Fruit fly (Drosophila melanogaster) whole organism, prepupa: ENCODE results near the gene CG31875.

ENCODE experiments used
- CG10631 ChIP-seq: fragments of 200-800 bp; sonication (Bioruptor generic); optimal IDR thresholded peaks from 2 replicates; lab custom pipeline; 2016; ENCODE audit warnings: missing biosample characterization, missing genetic modification characterization
- CG10669 ChIP-seq: fragments of 200-800 bp; sonication (Bioruptor generic); optimal IDR thresholded peaks from 3 replicates; lab custom pipeline; 2018; ENCODE audit warnings: missing biosample characterization, mild to moderate bottlenecking, missing genetic modification characterization, moderate library complexity
- CG11294 ChIP-seq: fragments of 200-800 bp; sonication (Bioruptor generic); IDR thresholded peaks from 2 replicates; pipeline ENCODE4 v1.3.6; 2022; ENCODE audit warnings: missing biosample characterization, missing genetic modification characterization
- CG11902 ChIP-seq: fragments of 200-800 bp; sonication (Bioruptor generic); optimal IDR thresholded peaks from 3 replicates; lab custom pipeline; 2016; ENCODE audit warnings: missing biosample characterization, missing genetic modification characterization
- CG15336 ChIP-seq: fragments of 200-800 bp; sonication (Bioruptor generic); IDR thresholded peaks from 2 replicates; pipeline ENCODE4 v1.3.6; 2022; ENCODE audit warnings: missing biosample characterization, missing genetic modification characterization
- CG1621 ChIP-seq: fragments of 200-800 bp; sonication (Bioruptor generic); optimal IDR thresholded peaks from 3 replicates; lab custom pipeline; 2018; ENCODE audit warnings: missing biosample characterization, mild to moderate bottlenecking, missing genetic modification characterization
- CG3032 ChIP-seq: fragments of 200-800 bp; optimal IDR thresholded peaks from 2 replicates; lab custom pipeline; 2019; ENCODE audit warnings: missing biosample characterization, mild to moderate bottlenecking, missing genetic modification characterization, moderate library complexity
- CG31627 ChIP-seq: fragments of 200-800 bp; sonication (Bioruptor generic); optimal IDR thresholded peaks from 3 replicates; lab custom pipeline; 2016; ENCODE audit warnings: missing biosample characterization, missing genetic modification characterization
- CG3919 ChIP-seq: fragments of 200-800 bp; sonication (Bioruptor generic); optimal IDR thresholded peaks from 3 replicates; lab custom pipeline; 2016; ENCODE audit warnings: missing biosample characterization, missing genetic modification characterization
- CG4318 ChIP-seq: fragments of 200-800 bp; sonication (Bioruptor generic); optimal IDR thresholded peaks from 3 replicates; lab custom pipeline; 2017; ENCODE audit warnings: missing biosample characterization, mild to moderate bottlenecking, missing genetic modification characterization
- CG6163 ChIP-seq: fragments of 200-800 bp; sonication (Bioruptor generic); IDR thresholded peaks from 3 replicates; pipeline ENCODE4 v1.3.6; 2022; ENCODE audit warnings: missing biosample characterization, missing genetic modification characterization
- CG6276 ChIP-seq: fragments of 200-800 bp; sonication (Bioruptor generic); optimal IDR thresholded peaks from 2 replicates; lab custom pipeline; 2017; ENCODE audit warnings: missing biosample characterization, mild to moderate bottlenecking, missing genetic modification characterization
- CG6792 ChIP-seq: fragments of 200-800 bp; sonication (Bioruptor generic); optimal IDR thresholded peaks from 3 replicates; lab custom pipeline; 2016; ENCODE audit warnings: missing biosample characterization, missing genetic modification characterization
- CG6854 ChIP-seq: fragments of 200-800 bp; sonication (Bioruptor generic); optimal IDR thresholded peaks from 2 replicates; lab custom pipeline; 2017; ENCODE audit warnings: missing biosample characterization, mild to moderate bottlenecking, missing genetic modification characterization
- CG8119 ChIP-seq: fragments of 200-800 bp; sonication (Bioruptor generic); IDR thresholded peaks from 3 replicates; pipeline ENCODE4 v1.3.6; 2022; ENCODE audit warnings: missing biosample characterization, missing genetic modification characterization
- CG8319 ChIP-seq: fragments of 200-800 bp; sonication (Bioruptor generic); optimal IDR thresholded peaks from 3 replicates; lab custom pipeline; 2016; ENCODE audit warnings: missing biosample characterization, missing genetic modification characterization
- CG8632 ChIP-seq: fragments of 200-800 bp; sonication (Bioruptor generic); optimal IDR thresholded peaks from 3 replicates; lab custom pipeline; 2016; ENCODE audit warnings: missing biosample characterization, missing genetic modification characterization
- CG9139 ChIP-seq: fragments of 200-800 bp; sonication (Bioruptor generic); optimal IDR thresholded peaks from 3 replicates; lab custom pipeline; 2017; ENCODE audit warnings: missing biosample characterization, mild to moderate bottlenecking, missing genetic modification characterization
- Eip93F ChIP-seq: fragments of 200-800 bp; sonication (Bioruptor generic); optimal IDR thresholded peaks from 2 replicates; lab custom pipeline; 2016; ENCODE audit warnings: missing biosample characterization, mild to moderate bottlenecking, missing genetic modification characterization
- Gug ChIP-seq: fragments of 200-800 bp; sonication (Bioruptor generic); IDR thresholded peaks from 2 replicates; pipeline ENCODE4 v1.3.6; 2022; ENCODE audit warnings: missing biosample characterization, missing genetic modification characterization
- Hr38 ChIP-seq: sonication (Bioruptor generic); optimal IDR thresholded peaks from 2 replicates; lab custom pipeline; 2016; ENCODE audit warnings: missing biosample characterization, missing genetic modification characterization
- Hr39 ChIP-seq: fragments of 200-800 bp; sonication (Bioruptor generic); optimal IDR thresholded peaks from 2 replicates; lab custom pipeline; 2016; ENCODE audit warnings: missing biosample characterization, missing genetic modification characterization
- Lpt ChIP-seq: fragments of 200-800 bp; sonication (Bioruptor generic); optimal IDR thresholded peaks from 3 replicates; lab custom pipeline; 2016; ENCODE audit warnings: missing biosample characterization, missing genetic modification characterization
- Met ChIP-seq: fragments of 200-800 bp; sonication (Bioruptor generic); optimal IDR thresholded peaks from 3 replicates; lab custom pipeline; 2016; ENCODE audit warnings: missing biosample characterization, missing genetic modification characterization
- Smox ChIP-seq: fragments of 200-800 bp; sonication (Bioruptor generic); optimal IDR thresholded peaks from 3 replicates; lab custom pipeline; 2016; ENCODE audit warnings: missing biosample characterization, missing genetic modification characterization
- Sox102F ChIP-seq: fragments of 200-800 bp; sonication (Bioruptor generic); optimal IDR thresholded peaks from 2 replicates; lab custom pipeline; 2016; ENCODE audit warnings: missing biosample characterization, mild to moderate bottlenecking, missing genetic modification characterization
- Sox14 ChIP-seq: fragments of 200-800 bp; sonication (Bioruptor generic); optimal IDR thresholded peaks from 3 replicates; lab custom pipeline; 2016; ENCODE audit warnings: missing biosample characterization, missing genetic modification characterization
- Sox15 ChIP-seq: fragments of 200-800 bp; sonication (Bioruptor generic); optimal IDR thresholded peaks from 3 replicates; lab custom pipeline; 2016; ENCODE audit warnings: missing biosample characterization, missing genetic modification characterization
- achi ChIP-seq: fragments of 200-800 bp; sonication (Bioruptor generic); optimal IDR thresholded peaks from 3 replicates; lab custom pipeline; 2016; ENCODE audit warnings: missing biosample characterization, missing genetic modification characterization
- acj6 ChIP-seq: fragments of 200-800 bp; sonication (Bioruptor generic); optimal IDR thresholded peaks from 3 replicates; lab custom pipeline; 2016; ENCODE audit warnings: missing biosample characterization, missing genetic modification characterization
- dsx ChIP-seq: fragments of 200-800 bp; optimal IDR thresholded peaks from 3 replicates; lab custom pipeline; 2019; ENCODE audit warnings: missing biosample characterization, mild to moderate bottlenecking, missing genetic modification characterization, moderate library complexity; ENCODE audit not compliant: poor library complexity, severe bottlenecking
- eg ChIP-seq: fragments of 200-800 bp; sonication (Bioruptor generic); IDR thresholded peaks from 3 replicates; pipeline ENCODE4 v1.3.6; 2022; ENCODE audit warnings: missing biosample characterization, missing genetic modification characterization
- esn ChIP-seq: fragments of 200-800 bp; sonication (Bioruptor generic); optimal IDR thresholded peaks from 2 replicates; lab custom pipeline; 2016; ENCODE audit warnings: missing biosample characterization, mild to moderate bottlenecking, missing genetic modification characterization, moderate library complexity
- fd85E ChIP-seq: fragments of 200-800 bp; sonication (Bioruptor generic); optimal IDR thresholded peaks from 3 replicates; lab custom pipeline; 2016; ENCODE audit warnings: missing biosample characterization, missing genetic modification characterization
- fkh ChIP-seq: fragments of 200-800 bp; sonication (Bioruptor generic); optimal IDR thresholded peaks from 3 replicates; lab custom pipeline; 2017; ENCODE audit warnings: missing biosample characterization, mild to moderate bottlenecking, missing genetic modification characterization, moderate library complexity
- net ChIP-seq: fragments of 200-800 bp; sonication (Bioruptor generic); optimal IDR thresholded peaks from 3 replicates; lab custom pipeline; 2016; ENCODE audit warnings: missing biosample characterization, missing genetic modification characterization
- salr ChIP-seq, 2 experiments: fragments of 200-800 bp; sonication (Bioruptor generic); optimal IDR thresholded peaks; 3 replicates each; lab custom pipeline; 2016 to 2018; ENCODE audit warnings: missing biosample characterization in 2 of 2, missing genetic modification characterization in 2 of 2, mild to moderate bottlenecking in 1 of 2
- spab ChIP-seq: fragments of 200-800 bp; sonication (Bioruptor generic); optimal IDR thresholded peaks from 2 replicates; lab custom pipeline; 2017; ENCODE audit warnings: missing biosample characterization, mild to moderate bottlenecking, missing genetic modification characterization, missing genetic modification reagents
- ss ChIP-seq, 2 experiments: fragments of 200-800 bp; sonication (Bioruptor generic); optimal IDR thresholded peaks; 2 replicates in 1 of 2; 3 replicates in 1 of 2; lab custom pipeline; 2017 to 2018; ENCODE audit warnings: mild to moderate bottlenecking in 2 of 2, missing biosample characterization in 2 of 2, missing genetic modification characterization in 2 of 2, moderate library complexity in 1 of 2
- topi ChIP-seq: fragments of 200-800 bp; sonication (Bioruptor generic); optimal IDR thresholded peaks from 3 replicates; lab custom pipeline; 2016; ENCODE audit warnings: missing biosample characterization, missing genetic modification characterization

Gene CG31875

dm6 chr2L:10033410-10033809 is 30.9 kb upstream of the CG31875 start (continued):
- TF ChIP-seq Sox15 (GFP tag; lab: Kevin White, UChicago) (no peak), Met (GFP tag; lab: Kevin White, UChicago) (no peak), topi (no peak), dsx (GFP tag; lab: Kevin White, UChicago) (no peak), spab (GFP tag; lab: Kevin White, UChicago) (no peak), CG6276 (no peak), CG10631 (no peak), CG10669 (GFP tag; lab: Kevin White, UChicago) (peak; percentile 13), CG3032 (tag; lab: Kevin White, UChicago) (no peak), net (peak; percentile 7), CG8632 (GFP tag; lab: Kevin White, UChicago) (no peak), Lpt (no peak), Sox14 (GFP tag; lab: Kevin White, UChicago) (peak; percentile 12), Sox102F (GFP tag; lab: Kevin White, UChicago) (no peak), CG4318 (peak; percentile 12), fd85E (GFP tag; lab: Kevin White, UChicago) (no peak), salr (GFP tag; optimal IDR thresholded peaks at IDR 0.05; lab: Kevin White, UChicago) (no peak)

- TF ChIP-seq ss (GFP tag; optimal IDR thresholded peaks at IDR 0.05; lab: Kevin White, UChicago): peak in 1 of 2 experiments; percentile 4
- peak; percentile 21 for TF ChIP-seq net
- peak; percentile 2 for TF ChIP-seq CG1621 (tag; lab: Kevin White, UChicago)
- no peak for TF ChIP-seq fkh (GFP tag; lab: Kevin White, UChicago)
- 0 out of 2 replicates have a peak, but pooled peaks have one; percentile 21 for TF ChIP-seq CG15336 (GFP tag; lab: Robert Waterston, UW)
- TF ChIP-seq Sox14 (GFP tag; lab: Kevin White, UChicago): no peak
- TF ChIP-seq CG6163: no peak
Measured at dm6 chr2L:10032415-10032814, 29.9 kb upstream of the CG31875 start, which contains the start of gene obst-B. obst-B (plus strand) TSS chr2L:10032690.

DNA sequence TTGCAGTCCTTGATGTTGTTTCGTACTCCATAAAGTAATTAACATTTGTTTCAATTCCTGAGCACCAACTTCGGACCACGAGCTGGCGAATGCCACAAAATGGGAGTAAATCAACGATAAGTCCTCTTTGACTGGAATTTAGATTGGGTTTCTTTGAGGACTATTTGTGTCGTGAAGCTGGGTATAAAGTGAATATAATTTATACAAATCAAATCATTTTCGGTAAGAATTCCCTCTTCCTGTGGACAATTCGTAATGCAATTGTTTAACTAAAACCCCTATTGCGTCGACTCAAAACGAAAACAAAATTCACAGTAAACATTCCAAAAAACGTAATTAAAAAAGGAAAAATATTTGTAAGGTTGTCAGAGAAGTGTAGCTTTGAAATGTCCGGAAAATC is 23.8 kb upstream of the CG31875 start, which contains the start of gene CG13127:
Gene CG13127 (plus strand): TSS at position 301 of the 400 bp plus-strand sequence.
- TF ChIP-seq Eip93F (no peak), Gug (no peak), CG31627 (GFP tag; lab: Kevin White, UChicago) (no peak), topi (no peak), Hr38 (GFP tag; lab: Kevin White, UChicago) (no peak), CG11294 (GFP tag; lab: Robert Waterston, UW) (no peak), eg (GFP tag; lab: Robert Waterston, UW) (no peak), CG3919 (GFP tag; lab: Kevin White, UChicago) (no peak), Smox (GFP tag; lab: Kevin White, UChicago) (no peak), CG3032 (tag; lab: Kevin White, UChicago) (no peak)

DNA sequence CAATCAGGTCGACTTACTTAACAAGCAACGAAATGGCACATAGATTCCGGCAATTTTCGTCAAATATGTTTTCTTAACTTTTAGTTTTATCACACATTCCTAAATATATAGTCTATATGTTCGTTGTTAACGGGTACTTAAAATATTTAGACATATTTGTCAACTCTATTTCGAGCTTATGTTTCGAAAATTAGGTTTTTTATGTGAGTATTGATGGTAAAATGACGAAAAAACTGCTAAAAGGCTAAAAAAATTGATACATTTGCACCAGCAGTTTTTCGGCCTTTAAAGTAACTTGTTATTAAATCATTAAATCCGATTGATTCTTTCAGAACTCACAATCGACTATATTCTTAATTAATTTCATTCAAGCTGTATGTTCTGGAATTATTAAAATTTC is 14.8 kb upstream of the CG31875 start, which contains the start of gene CG13131:
Gene CG13131 (minus strand): TSS at position 101 of the 400 bp plus-strand sequence.
- no peak for TF ChIP-seq CG1621 (tag; lab: Kevin White, UChicago)
- TF ChIP-seq Gug: no peak
- no peak for TF ChIP-seq acj6 (GFP tag; lab: Kevin White, UChicago)
- TF ChIP-seq Sox102F (GFP tag; lab: Kevin White, UChicago): no peak
- TF ChIP-seq esn (GFP tag; lab: Kevin White, UChicago): no peak
- no peak for TF ChIP-seq Met (GFP tag; lab: Kevin White, UChicago)
- no peak for TF ChIP-seq Sox14 (GFP tag; lab: Kevin White, UChicago)
- TF ChIP-seq CG8119: no peak
- no peak for TF ChIP-seq CG3032 (tag; lab: Kevin White, UChicago)
- no peak for TF ChIP-seq CG11902 (GFP tag; lab: Kevin White, UChicago)
- no peak for TF ChIP-seq CG9139 (GFP tag; lab: Kevin White, UChicago)
- no peak for TF ChIP-seq achi (GFP tag; lab: Kevin White, UChicago)
- no peak for TF ChIP-seq CG6854
- TF ChIP-seq CG6276: no peak
- TF ChIP-seq Hr39: no peak
- TF ChIP-seq CG6792: no peak
- TF ChIP-seq CG8319 (GFP tag; lab: Kevin White, UChicago): no peak
